Worm (Caenorhabditis elegans) whole organism, mixed stage, embryonic: ENCODE results near the gene col-9.

ENCODE experiments used
- M03D4.4 ChIP-seq: sonication (generic microtip); optimal IDR thresholded peaks from 2 replicates; lab custom pipeline; 2017; ENCODE audit warnings: mild to moderate bottlenecking, missing genetic modification characterization, missing compliant biosample characterization
- sem-2 ChIP-seq: fragments of 200-800 bp; sonication (Bioruptor generic); optimal IDR thresholded peaks from 2 replicates; lab custom pipeline; 2018; ENCODE audit warnings: mild to moderate bottlenecking, missing genetic modification characterization, missing compliant biosample characterization

ce11 chrX:13566436-13566835 is 23.4 kb upstream of the col-9 start, which contains the start of gene R01E6.2:
- TF ChIP-seq M03D4.4 (tag; lab: Kevin White, UChicago) (no peak), sem-2 (no peak)
